Worm (Caenorhabditis elegans): ENCODE measurements around the gene ZC504.1.

ce11 chrX:10412425-10412824, 5.5 kb downstream of the ZC504.1 start, which contains the start of gene acr-8:
- no peak for TF ChIP-seq attf-5 (GFP tag; optimal IDR thresholded peaks at IDR 0.05)
- TF ChIP-seq cebp-2 (GFP tag; IDR thresholded peaks at IDR 0.05), result no peak
- no peak for TF ChIP-seq lsy-27 (tag; optimal IDR thresholded peaks at IDR 0.05; ENCODE audit: borderline replicate concordance, insufficient read depth)
- TF ChIP-seq hrde-1 (tag; optimal IDR thresholded peaks at IDR 0.05; ENCODE audit: borderline replicate concordance), result no peak
- no peak for TF ChIP-seq unc-62 (GFP tag; optimal IDR thresholded peaks at IDR 0.05)
- TF ChIP-seq ama-1 (optimal IDR thresholded peaks at IDR 0.05), result no peak
- TF ChIP-seq ama-1 (GFP tag; optimal IDR thresholded peaks at IDR 0.05), result no peak

All from whole organism, young adult.